Worm (Caenorhabditis elegans) whole organism, L4 larva: Measurements from ENCODE around the gene F32H5.3.

ENCODE experiments used
- R02D3.7 ChIP-seq: fragments of 150-350 bp; sonication (generic microtip); optimal IDR thresholded peaks from 3 replicates; lab custom pipeline; 2014; ENCODE audit warnings: missing biosample characterization, missing genetic modification characterization
- T20F7.1 ChIP-seq: fragments of 200-800 bp; sonication (Bioruptor generic); optimal IDR thresholded peaks from 2 replicates; lab custom pipeline; 2018; ENCODE audit warnings: mild to moderate bottlenecking, missing genetic modification characterization, missing compliant biosample characterization
- Y48G9A.11 ChIP-seq: fragments of 200-800 bp; sonication (Bioruptor generic); IDR thresholded peaks from 2 replicates; pipeline ENCODE4 v1.3.6; 2022; ENCODE audit warnings: missing genetic modification reagents, missing genetic modification characterization, missing compliant biosample characterization
- aha-1 ChIP-seq: fragments of 150-350 bp; peaks from one replicate; lab custom pipeline; 2014; ENCODE audit warnings: missing biosample characterization, missing genetic modification characterization
- aly-2 ChIP-seq: sonication (generic microtip); optimal IDR thresholded peaks from 2 replicates; lab custom pipeline; 2018; ENCODE audit warnings: missing biosample characterization, missing genetic modification characterization
- ceh-32 ChIP-seq: sonication (generic microtip); optimal IDR thresholded peaks from 2 replicates; lab custom pipeline; 2016; ENCODE audit warnings: mild to moderate bottlenecking, missing genetic modification characterization, missing compliant biosample characterization; ENCODE audit not compliant: poor library complexity
- ceh-62 ChIP-seq: sonication (generic microtip); optimal IDR thresholded peaks from 2 replicates; lab custom pipeline; 2017; ENCODE audit warnings: missing biosample characterization, missing genetic modification characterization
- daf-16 ChIP-seq, 3 experiments: sonication (generic microtip); optimal IDR thresholded peaks; 2 replicates each; lab custom pipeline; 2016 to 2017; ENCODE audit warnings: missing genetic modification characterization in 3 of 3, missing genetic modification reagents in 3 of 3, mild to moderate bottlenecking in 2 of 3, missing compliant biosample characterization in 2 of 3, missing biosample characterization in 1 of 3, moderate library complexity in 1 of 3
- dmd-6 ChIP-seq: fragments of 200-800 bp; sonication (Bioruptor generic); IDR thresholded peaks from 2 replicates; pipeline ENCODE4 v1.3.6; 2022; ENCODE audit warnings: missing genetic modification reagents, missing genetic modification characterization, missing compliant biosample characterization
- dmd-9 ChIP-seq: fragments of 200-800 bp; sonication (Bioruptor generic); IDR thresholded peaks from 2 replicates; pipeline ENCODE4 v1.3.6; 2022; ENCODE audit warnings: missing genetic modification reagents, missing genetic modification characterization, missing compliant biosample characterization
- duxl-1 ChIP-seq: sonication (generic microtip); optimal IDR thresholded peaks from 2 replicates; lab custom pipeline; 2016; ENCODE audit warnings: mild to moderate bottlenecking, missing genetic modification characterization, moderate library complexity, missing compliant biosample characterization; ENCODE audit not compliant: poor library complexity
- gei-8 ChIP-seq: fragments of 200-800 bp; sonication (Bioruptor generic); optimal IDR thresholded peaks from 2 replicates; lab custom pipeline; 2018; ENCODE audit warnings: mild to moderate bottlenecking, missing genetic modification characterization, missing compliant biosample characterization
- hif-1 ChIP-seq, 2 experiments: sonication (generic microtip); optimal IDR thresholded peaks; 2 replicates each; lab custom pipeline; 2016 to 2017; ENCODE audit warnings: missing compliant biosample characterization in 2 of 2, missing genetic modification characterization in 2 of 2, missing genetic modification reagents in 2 of 2, missing genotype in 2 of 2, mild to moderate bottlenecking in 1 of 2
- hlh-11 ChIP-seq: fragments of 200-800 bp; sonication (Bioruptor generic); optimal IDR thresholded peaks from 2 replicates; lab custom pipeline; 2018; ENCODE audit warnings: mild to moderate bottlenecking, missing genetic modification characterization, missing compliant biosample characterization
- hlh-30 ChIP-seq: sonication (generic microtip); optimal IDR thresholded peaks from 2 replicates; lab custom pipeline; 2017; ENCODE audit warnings: antibody characterized with exemption, mild to moderate bottlenecking, missing genetic modification characterization, missing compliant biosample characterization; ENCODE audit not compliant: insufficient read depth
- lin-1 ChIP-seq: fragments of 200-800 bp; sonication (Bioruptor generic); IDR thresholded peaks from 2 replicates; pipeline ENCODE4 v1.3.6; 2022; ENCODE audit warnings: missing genetic modification reagents, missing genetic modification characterization, missing compliant biosample characterization
- lir-3 ChIP-seq: sonication (generic microtip); optimal IDR thresholded peaks from 2 replicates; lab custom pipeline; 2016; ENCODE audit warnings: mild to moderate bottlenecking, missing genetic modification characterization, missing compliant biosample characterization
- lsy-2 ChIP-seq, 2 experiments: fragments of 150-350 bp in 1 of 2; sonication (generic microtip) in 1 of 2; optimal IDR thresholded peaks; 2 replicates each; lab custom pipeline; 2014 to 2017; ENCODE audit warnings: missing biosample characterization in 2 of 2, missing genetic modification characterization in 2 of 2
- madf-9 ChIP-seq: fragments of 200-800 bp; sonication (Bioruptor generic); conservative IDR thresholded peaks from 2 replicates; pipeline ENCODE4 v1.3.6; 2022; ENCODE audit warnings: missing genetic modification reagents, missing genetic modification characterization, missing compliant biosample characterization
- mdl-1 ChIP-seq, 2 experiments: fragments of 150-350 bp in 1 of 2; sonication (generic microtip) in 1 of 2; optimal IDR thresholded peaks; 2 replicates each; lab custom pipeline; 2014 to 2017; ENCODE audit warnings: missing biosample characterization in 2 of 2, missing genetic modification characterization in 2 of 2
- mdt-29 ChIP-seq: fragments of 200-800 bp; sonication (Bioruptor generic); IDR thresholded peaks from 2 replicates; pipeline ENCODE4 v1.3.6; 2022; ENCODE audit warnings: missing genetic modification reagents, missing genetic modification characterization, missing compliant biosample characterization
- nhr-11 ChIP-seq: fragments of 150-350 bp; optimal IDR thresholded peaks from 2 replicates; lab custom pipeline; 2014; ENCODE audit warnings: missing biosample characterization, missing genetic modification characterization
- nhr-28 ChIP-seq: fragments of 150-350 bp; optimal IDR thresholded peaks from 2 replicates; lab custom pipeline; 2014; ENCODE audit warnings: missing biosample characterization, missing genetic modification characterization
- nhr-42 ChIP-seq: fragments of 200-800 bp; sonication (Bioruptor generic); IDR thresholded peaks from 2 replicates; pipeline ENCODE4 v1.3.6; 2022; ENCODE audit warnings: missing genetic modification characterization, missing compliant biosample characterization
- nhr-48 ChIP-seq: sonication (generic microtip); optimal IDR thresholded peaks from 2 replicates; lab custom pipeline; 2016; ENCODE audit warnings: mild to moderate bottlenecking, missing genetic modification characterization, missing compliant biosample characterization
- nhr-6 ChIP-seq: fragments of 150-350 bp; optimal IDR thresholded peaks from 2 replicates; lab custom pipeline; 2014; ENCODE audit warnings: missing biosample characterization, missing genetic modification characterization
- nhr-76 ChIP-seq: fragments of 150-350 bp; optimal IDR thresholded peaks from 2 replicates; lab custom pipeline; 2014; ENCODE audit warnings: missing biosample characterization, missing genetic modification characterization
- nhr-77 ChIP-seq: fragments of 150-350 bp; optimal IDR thresholded peaks from 2 replicates; lab custom pipeline; 2014; ENCODE audit warnings: missing biosample characterization, missing genetic modification characterization
- pha-4 ChIP-seq, 2 experiments: fragments of 150-350 bp in 1 of 2; fragments of 200-800 bp in 1 of 2; sonication (Bioruptor generic) in 1 of 2; IDR thresholded peaks in 1 of 2; optimal IDR thresholded peaks in 1 of 2; 2 replicates each; pipeline versions ENCODE4 v1.3.6 to Lab custom; 2014 to 2022; ENCODE audit warnings: missing genetic modification characterization in 2 of 2, missing genetic modification reagents in 2 of 2, missing biosample characterization in 1 of 2, missing compliant biosample characterization in 1 of 2
- rbr-2 ChIP-seq: sonication (generic microtip); optimal IDR thresholded peaks from 2 replicates; lab custom pipeline; 2016; ENCODE audit warnings: missing genotype, missing genetic modification characterization, missing compliant biosample characterization
- snpc-4 ChIP-seq: fragments of 150-350 bp; optimal IDR thresholded peaks from 2 replicates; lab custom pipeline; 2014; ENCODE audit warnings: missing biosample characterization, missing genetic modification characterization
- spr-3 ChIP-seq: fragments of 200-800 bp; sonication (Bioruptor generic); optimal IDR thresholded peaks from 2 replicates; lab custom pipeline; 2018; ENCODE audit warnings: mild to moderate bottlenecking, missing genetic modification characterization, missing compliant biosample characterization
- unc-130 ChIP-seq: sonication (generic microtip); optimal IDR thresholded peaks from 2 replicates; lab custom pipeline; 2016; ENCODE audit warnings: missing genetic modification reagents, missing genetic modification characterization, missing compliant biosample characterization
- unc-39 ChIP-seq: sonication (generic microtip); optimal IDR thresholded peaks from 2 replicates; lab custom pipeline; 2017; ENCODE audit warnings: missing biosample characterization, missing genetic modification characterization
- unc-62 ChIP-seq, 3 experiments: fragments of 150-350 bp in 1 of 3; sonication (generic microtip); optimal IDR thresholded peaks in 2 of 3; peaks in 1 of 3; 1 replicate in 1 of 3; 2 replicates in 2 of 3; lab custom pipeline; 2014 to 2017; ENCODE audit warnings: missing biosample characterization in 3 of 3, missing genetic modification characterization in 3 of 3, missing genetic modification reagents in 3 of 3, missing genotype in 1 of 3
- zfp-3 ChIP-seq: fragments of 200-800 bp; sonication (Bioruptor generic); conservative IDR thresholded peaks from 2 replicates; pipeline ENCODE4 v1.3.6; 2022; ENCODE audit warnings: missing genetic modification reagents, missing genetic modification characterization, missing compliant biosample characterization
- zip-2 ChIP-seq: fragments of 150-350 bp; optimal IDR thresholded peaks from 2 replicates; lab custom pipeline; 2014; ENCODE audit warnings: missing biosample characterization, missing genetic modification characterization
- ztf-11 ChIP-seq: fragments of 150-350 bp; optimal IDR thresholded peaks from 2 replicates; lab custom pipeline; 2014; ENCODE audit warnings: missing biosample characterization, missing genetic modification characterization

The F32H5.3 gene

ce11 chrV:13402524-13402923, 43.4 kb downstream of the F32H5.3 start:
- TF ChIP-seq zfp-3 (no peak), ceh-32 (no peak), nhr-48 (tag; lab: Kevin White, UChicago) (no peak), mdl-1 (tag; optimal IDR thresholded peaks at IDR 0.05; lab: Kevin White, UChicago) (no peak), dmd-6 (no peak), ceh-62 (tag; lab: Kevin White, UChicago) (no peak), dmd-9 (GFP tag; lab: Robert Waterston, UW) (no peak), lin-1 (GFP tag; lab: Robert Waterston, UW) (no peak), gei-8 (GFP tag; lab: Kevin White, UChicago) (no peak), R02D3.7 (tag; lab: Kevin White, UChicago) (no peak), ztf-11 (no peak), hif-1 (tag; optimal IDR thresholded peaks at IDR 0.05; lab: Kevin White, UChicago) (no peak), nhr-76 (tag; lab: Kevin White, UChicago) (no peak), nhr-6 (tag; lab: Kevin White, UChicago) (no peak), pha-4 (GFP tag; IDR thresholded peaks at IDR 0.05; lab: Robert Waterston, UW) (no peak), pha-4 (tag; optimal IDR thresholded peaks at IDR 0.05; lab: Kevin White, UChicago) (no peak), nhr-42 (GFP tag; lab: Robert Waterston, UW) (no peak), mdt-29 (GFP tag; lab: Robert Waterston, UW) (no peak), rbr-2 (no peak), spr-3 (GFP tag; lab: Kevin White, UChicago) (no peak), lir-3 (no peak), unc-62 (GFP tag; optimal IDR thresholded peaks at IDR 0.05 in 1 of 2; lab: Kevin White, UChicago) (peak in 1 of 2 experiments; percentile 95), unc-62 (tag; optimal IDR thresholded peaks at IDR 0.05; lab: Kevin White, UChicago) (no peak), nhr-28 (tag; lab: Kevin White, UChicago) (peak; percentile 69), daf-16 (GFP tag; optimal IDR thresholded peaks at IDR 0.05; lab: Kevin White, UChicago) (no peak), daf-16 (tag; optimal IDR thresholded peaks at IDR 0.05; lab: Kevin White, UChicago) (no peak), nhr-77 (no peak), duxl-1 (tag; lab: Kevin White, UChicago) (no peak), aly-2 (no peak), nhr-11 (tag; lab: Kevin White, UChicago) (peak; percentile 57), hlh-11 (peak; percentile 57), snpc-4 (tag; lab: Kevin White, UChicago) (no peak), zip-2 (tag; lab: Kevin White, UChicago) (no peak), unc-39 (tag; lab: Kevin White, UChicago) (no peak), hlh-30 (tag; lab: Kevin White, UChicago) (peak; percentile 72), unc-130 (no peak)

DNA sequence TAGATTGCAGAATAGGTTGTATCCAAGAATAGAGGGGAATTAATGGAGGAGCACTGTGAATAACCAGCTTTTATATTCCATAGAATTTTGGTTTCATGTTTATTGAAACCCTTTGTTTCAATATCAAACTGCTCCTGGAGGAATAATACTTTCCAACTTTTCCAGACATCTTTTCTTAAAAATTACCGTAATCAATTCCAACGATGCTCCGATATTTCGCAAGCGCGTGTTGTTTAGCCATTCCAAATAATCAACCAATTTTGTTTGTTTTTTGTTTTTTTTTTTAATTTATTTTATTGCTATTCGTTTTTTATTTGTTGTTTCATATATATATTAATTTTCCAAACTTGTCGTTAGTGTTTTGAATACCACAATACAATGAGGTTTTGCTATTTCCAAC, 46.9 kb downstream of the F32H5.3 start, which contains the start of gene cutl-1:
cutl-1 (minus strand) TSS at position 83 of the 400 bp plus-strand sequence.
- peak; percentile 94 for TF ChIP-seq Y48G9A.11 (GFP tag; lab: Robert Waterston, UW)
- peak; percentile 74 for TF ChIP-seq T20F7.1 (GFP tag; lab: Kevin White, UChicago)
- peak in 1 of 2 experiments; percentile 15 for TF ChIP-seq lsy-2 (tag; optimal IDR thresholded peaks at IDR 0.05; lab: Kevin White, UChicago)
- TF ChIP-seq snpc-4 (tag; lab: Kevin White, UChicago), result no peak
- TF ChIP-seq ztf-11, result no peak

ce11 chrV:13406511-13406910, 47.4 kb downstream of the F32H5.3 start, which contains the start of gene F53F1.2:
TSS of gene F53F1.2 (plus strand) at chrV:13406816.
- TF ChIP-seq aha-1 (tag; lab: Kevin White, UChicago) (peak; percentile 91), madf-9 (GFP tag; lab: Robert Waterston, UW) (no peak), nhr-28 (tag; lab: Kevin White, UChicago) (peak; percentile 11)
